Worm (Caenorhabditis elegans) whole organism, midembryonic: ENCODE results near the gene col-139.

Source experiments
- T22C8.4 ChIP-seq: fragments of 200-800 bp; sonication (Bioruptor generic); IDR thresholded peaks from 2 replicates; pipeline ENCODE4 v1.3.6; 2022; ENCODE audit warnings: missing genetic modification characterization, missing compliant biosample characterization
- cog-1 ChIP-seq: sonication (generic microtip); optimal IDR thresholded peaks from 2 replicates; lab custom pipeline; 2016; ENCODE audit warnings: missing genetic modification characterization, missing compliant biosample characterization
- flt-1 ChIP-seq: fragments of 200-800 bp; sonication (Bioruptor generic); IDR thresholded peaks from 2 replicates; pipeline ENCODE4 v1.3.6; 2022; ENCODE audit warnings: missing genetic modification characterization, missing compliant biosample characterization
- klf-2 ChIP-seq: fragments of 200-800 bp; sonication (Bioruptor generic); conservative IDR thresholded peaks from 2 replicates; pipeline ENCODE4 v1.3.6; 2022; ENCODE audit warnings: missing genetic modification reagents, missing genetic modification characterization, missing compliant biosample characterization
- med-1 ChIP-seq: sonication (generic microtip); optimal IDR thresholded peaks from 2 replicates; lab custom pipeline; 2017; ENCODE audit warnings: missing genetic modification characterization, mild to moderate bottlenecking, missing compliant biosample characterization, antibody characterized with exemption, missing genetic modification reagents; ENCODE audit not compliant: insufficient read depth
- ref-1 ChIP-seq: fragments of 200-800 bp; sonication (Bioruptor generic); conservative IDR thresholded peaks from 2 replicates; pipeline ENCODE4 v1.3.6; 2022; ENCODE audit warnings: missing genetic modification reagents, missing genetic modification characterization, missing compliant biosample characterization
- tab-1 ChIP-seq: fragments of 200-800 bp; sonication (Bioruptor generic); IDR thresholded peaks from 2 replicates; pipeline ENCODE4 v1.3.6; 2022; ENCODE audit warnings: missing genetic modification characterization, missing compliant biosample characterization
- ztf-23 ChIP-seq: fragments of 200-800 bp; sonication (Bioruptor generic); IDR thresholded peaks from 2 replicates; pipeline ENCODE4 v1.3.6; 2022; ENCODE audit warnings: missing genetic modification reagents, missing genetic modification characterization, missing compliant biosample characterization
- ztf-29 ChIP-seq: fragments of 200-800 bp; sonication (Bioruptor generic); IDR thresholded peaks from 2 replicates; pipeline ENCODE4 v1.3.6; 2022; ENCODE audit warnings: missing genetic modification reagents, missing genetic modification characterization, missing compliant biosample characterization

The col-139 gene

ce11 chrV:4668636-4669035, 14.9 kb upstream of the col-139 start, which contains the start of gene srx-77:
Gene srx-77, minus strand, starts transcription at chrV:4668736.
- no peak for TF ChIP-seq klf-2 (GFP tag; lab: Robert Waterston, UW)
- no peak for TF ChIP-seq ref-1 (GFP tag; lab: Robert Waterston, UW)
- no peak for TF ChIP-seq med-1
- no peak for TF ChIP-seq flt-1 (GFP tag; lab: Robert Waterston, UW)
- TF ChIP-seq T22C8.4 (GFP tag; lab: Robert Waterston, UW), result no peak
- TF ChIP-seq ztf-23 (GFP tag; lab: Robert Waterston, UW), result no peak
- no peak for TF ChIP-seq cog-1 (tag; lab: Kevin White, UChicago)
- no peak for TF ChIP-seq tab-1 (GFP tag; lab: Robert Waterston, UW)
- TF ChIP-seq ztf-29 (GFP tag; lab: Robert Waterston, UW), result no peak

ce11 chrV:4667062-4667461, 13.3 kb upstream of the col-139 start:
- TF ChIP-seq tab-1 (GFP tag; lab: Robert Waterston, UW), result no peak
- no peak for TF ChIP-seq med-1
- no peak for TF ChIP-seq ztf-23 (GFP tag; lab: Robert Waterston, UW)
- TF ChIP-seq klf-2 (GFP tag; lab: Robert Waterston, UW), result no peak
- no peak for TF ChIP-seq flt-1 (GFP tag; lab: Robert Waterston, UW)
- no peak for TF ChIP-seq ztf-29 (GFP tag; lab: Robert Waterston, UW)
- TF ChIP-seq T22C8.4 (GFP tag; lab: Robert Waterston, UW), result no peak
- TF ChIP-seq cog-1 (tag; lab: Kevin White, UChicago), result no peak
- TF ChIP-seq ref-1 (GFP tag; lab: Robert Waterston, UW), result no peak

- TF ChIP-seq ztf-29 (GFP tag; lab: Robert Waterston, UW) (no peak), T22C8.4 (GFP tag; lab: Robert Waterston, UW) (no peak), med-1 (no peak), tab-1 (GFP tag; lab: Robert Waterston, UW) (no peak), ztf-23 (GFP tag; lab: Robert Waterston, UW) (no peak), ref-1 (GFP tag; lab: Robert Waterston, UW) (no peak), flt-1 (GFP tag; lab: Robert Waterston, UW) (no peak), klf-2 (GFP tag; lab: Robert Waterston, UW) (no peak), cog-1 (tag; lab: Kevin White, UChicago) (no peak)
These were observed 11.9 kb upstream of the col-139 start, which contains the start of gene srx-73 for ce11 chrV:4665651-4666050. Gene srx-73, minus strand, starts transcription at chrV:4665751.

ce11 chrV:4662400-4662799, 8.6 kb upstream of the col-139 start, which contains the start of gene srx-74:
Gene srx-74, minus strand, starts transcription at chrV:4662500.
- no peak for TF ChIP-seq cog-1 (tag; lab: Kevin White, UChicago)
- no peak for TF ChIP-seq med-1
- no peak for TF ChIP-seq T22C8.4 (GFP tag; lab: Robert Waterston, UW)
- TF ChIP-seq ref-1 (GFP tag; lab: Robert Waterston, UW), result no peak
- no peak for TF ChIP-seq ztf-29 (GFP tag; lab: Robert Waterston, UW)
- TF ChIP-seq flt-1 (GFP tag; lab: Robert Waterston, UW), result no peak
- no peak for TF ChIP-seq klf-2 (GFP tag; lab: Robert Waterston, UW)
- no peak for TF ChIP-seq ztf-23 (GFP tag; lab: Robert Waterston, UW)
- no peak for TF ChIP-seq tab-1 (GFP tag; lab: Robert Waterston, UW)

ce11 chrV:4655175-4655574, 1.4 kb upstream of the col-139 start, which contains the start of gene F41F3.9:
Gene F41F3.9, plus strand, starts transcription at chrV:4655475.
- TF ChIP-seq tab-1 (GFP tag; lab: Robert Waterston, UW) (no peak), klf-2 (GFP tag; lab: Robert Waterston, UW) (no peak), ztf-23 (GFP tag; lab: Robert Waterston, UW) (no peak)

ce11 chrV:4653093-4653492, 678 bp downstream of the col-139 start:
- TF ChIP-seq med-1 (no peak), T22C8.4 (GFP tag; lab: Robert Waterston, UW) (no peak), ref-1 (GFP tag; lab: Robert Waterston, UW) (no peak), tab-1 (GFP tag; lab: Robert Waterston, UW) (no peak), cog-1 (tag; lab: Kevin White, UChicago) (no peak), flt-1 (GFP tag; lab: Robert Waterston, UW) (no peak), ztf-23 (GFP tag; lab: Robert Waterston, UW) (no peak), klf-2 (GFP tag; lab: Robert Waterston, UW) (no peak), ztf-29 (GFP tag; lab: Robert Waterston, UW) (no peak)

ce11 chrV:4651480-4651879, 2.3 kb downstream of the col-139 start:
- TF ChIP-seq T22C8.4 (GFP tag; lab: Robert Waterston, UW) (no peak), ztf-23 (GFP tag; lab: Robert Waterston, UW) (no peak), flt-1 (GFP tag; lab: Robert Waterston, UW) (no peak), med-1 (no peak), ztf-29 (GFP tag; lab: Robert Waterston, UW) (no peak), klf-2 (GFP tag; lab: Robert Waterston, UW) (no peak), ref-1 (GFP tag; lab: Robert Waterston, UW) (no peak), cog-1 (tag; lab: Kevin White, UChicago) (no peak), tab-1 (GFP tag; lab: Robert Waterston, UW) (no peak)

- no peak for TF ChIP-seq tab-1 (GFP tag; lab: Robert Waterston, UW)
- TF ChIP-seq ref-1 (GFP tag; lab: Robert Waterston, UW), result no peak
- no peak for TF ChIP-seq flt-1 (GFP tag; lab: Robert Waterston, UW)
- no peak for TF ChIP-seq cog-1 (tag; lab: Kevin White, UChicago)
- TF ChIP-seq klf-2 (GFP tag; lab: Robert Waterston, UW), result no peak
- TF ChIP-seq T22C8.4 (GFP tag; lab: Robert Waterston, UW), result no peak
- TF ChIP-seq ztf-29 (GFP tag; lab: Robert Waterston, UW), result no peak
- TF ChIP-seq ztf-23 (GFP tag; lab: Robert Waterston, UW), result no peak
- TF ChIP-seq med-1, result no peak
These were observed 4.0 kb downstream of the col-139 start for ce11 chrV:4649649-4650384.

- TF ChIP-seq ztf-23 (GFP tag; lab: Robert Waterston, UW), result no peak
- no peak for TF ChIP-seq flt-1 (GFP tag; lab: Robert Waterston, UW)
- no peak for TF ChIP-seq ztf-29 (GFP tag; lab: Robert Waterston, UW)
- no peak for TF ChIP-seq med-1
- no peak for TF ChIP-seq tab-1 (GFP tag; lab: Robert Waterston, UW)
- TF ChIP-seq cog-1 (tag; lab: Kevin White, UChicago), result no peak
- TF ChIP-seq klf-2 (GFP tag; lab: Robert Waterston, UW), result no peak
- no peak for TF ChIP-seq ref-1 (GFP tag; lab: Robert Waterston, UW)
- TF ChIP-seq T22C8.4 (GFP tag; lab: Robert Waterston, UW), result no peak
These were observed 5.2 kb downstream of the col-139 start, which contains the start of gene F41F3.8 for ce11 chrV:4648527-4648926. Gene F41F3.8, plus strand, starts transcription at chrV:4648827.
